ENCODE assay signal across 1 fruit fly cellular context in genomic region chr3R:4359625-4360024, dm6.
TF ChIP-seq lines count a peak whose summit lies in the region.

Gene CG1090 (plus strand): TSS chr3R:4359883.

TF ChIP-seq in whole organism, embryonic, 481 proteins besides CTCF, POLR2A, EP300 and RAD21 (continued from another document and continues in another):
- peak; percentile 37 for TF ChIP-seq CG6813 (GFP tag; optimal IDR thresholded peaks at IDR 0.05; lab: Kevin White, UChicago)
- no peak for TF ChIP-seq CG13624 (GFP tag; optimal IDR thresholded peaks at IDR 0.05; lab: Kevin White, UChicago)
- TF ChIP-seq lola (GFP tag; optimal IDR thresholded peaks at IDR 0.05; lab: Kevin White, UChicago) = no peak
- TF ChIP-seq chif (GFP tag; optimal IDR thresholded peaks at IDR 0.05; lab: Kevin White, UChicago) = no peak
- peak; percentile 55 for TF ChIP-seq BtbVII (GFP tag; optimal IDR thresholded peaks at IDR 0.05; lab: Kevin White, UChicago)
- no peak for TF ChIP-seq CG13424 (tag; optimal IDR thresholded peaks at IDR 0.05; lab: Kevin White, UChicago)
- no peak for TF ChIP-seq maf-S (GFP tag; optimal IDR thresholded peaks at IDR 0.05; lab: Kevin White, UChicago)
- TF ChIP-seq ken (GFP tag; IDR thresholded peaks at IDR 0.05; lab: Robert Waterston, UW) = no peak
- no peak for TF ChIP-seq Mrtf (GFP tag; IDR thresholded peaks at IDR 0.05; lab: Robert Waterston, UW)
- TF ChIP-seq CG9437 (GFP tag; optimal IDR thresholded peaks at IDR 0.05; lab: Kevin White, UChicago) = no peak
- peak; percentile 47 for TF ChIP-seq Hmr (GFP tag; optimal IDR thresholded peaks at IDR 0.05; lab: Kevin White, UChicago)
- no peak for TF ChIP-seq CG17361 (GFP tag; IDR thresholded peaks at IDR 0.05; lab: Robert Waterston, UW)
- no peak for TF ChIP-seq Lhr (GFP tag; optimal IDR thresholded peaks at IDR 0.05; lab: Kevin White, UChicago)
- no peak for TF ChIP-seq sens (GFP tag; lab: Kevin White, UChicago)
- TF ChIP-seq CG32532 (GFP tag; IDR thresholded peaks at IDR 0.05; lab: Robert Waterston, UW) = no peak
- peak; percentile 36 for TF ChIP-seq CG6854 (GFP tag; optimal IDR thresholded peaks at IDR 0.05; lab: Kevin White, UChicago)
- peak; percentile 30; the same call in 1 of the 2 replicates for TF ChIP-seq NFAT (GFP tag; IDR thresholded peaks at IDR 0.05; lab: Robert Waterston, UW)
- TF ChIP-seq Lpt (GFP tag; optimal IDR thresholded peaks at IDR 0.05; lab: Kevin White, UChicago) = no peak
- no peak for TF ChIP-seq CG6689 (GFP tag; IDR thresholded peaks at IDR 0.05; lab: Robert Waterston, UW)
- no peak for TF ChIP-seq Vsx1 (GFP tag; optimal IDR thresholded peaks at IDR 0.05; lab: Kevin White, UChicago)
- no peak for TF ChIP-seq CG10366 (GFP tag; IDR thresholded peaks at IDR 0.05; lab: Robert Waterston, UW)
- no peak for TF ChIP-seq CG2202 (tag; optimal IDR thresholded peaks at IDR 0.05; lab: Kevin White, UChicago)
- TF ChIP-seq fd64A (GFP tag; optimal IDR thresholded peaks at IDR 0.05; lab: Kevin White, UChicago) = no peak
- no peak for TF ChIP-seq Dad (GFP tag; optimal IDR thresholded peaks at IDR 0.05; lab: Kevin White, UChicago)
- TF ChIP-seq Ada2b (GFP tag; IDR thresholded peaks at IDR 0.05; lab: Robert Waterston, UW) = no peak
- no peak for TF ChIP-seq dpn (GFP tag; optimal IDR thresholded peaks at IDR 0.05; lab: Kevin White, UChicago)
- TF ChIP-seq Hr51 (GFP tag; optimal IDR thresholded peaks at IDR 0.05; lab: Kevin White, UChicago) = no peak
- TF ChIP-seq CG4730 (GFP tag; IDR thresholded peaks at IDR 0.05; lab: Robert Waterston, UW) = no peak
- no peak for TF ChIP-seq ranshi (GFP tag; IDR thresholded peaks at IDR 0.05; lab: Robert Waterston, UW)
- TF ChIP-seq pfk (GFP tag; optimal IDR thresholded peaks at IDR 0.05; lab: Kevin White, UChicago) = no peak
- 0 out of 3 replicates have a peak, but pooled peaks have one; percentile 36 for TF ChIP-seq CG2199 (GFP tag; IDR thresholded peaks at IDR 0.05; lab: Robert Waterston, UW)
- no peak for TF ChIP-seq CG2875 (GFP tag; optimal IDR thresholded peaks at IDR 0.05; lab: Kevin White, UChicago)
- no peak for TF ChIP-seq CG34422 (GFP tag; IDR thresholded peaks at IDR 0.05; lab: Robert Waterston, UW)
- TF ChIP-seq CG8388 (GFP tag; optimal IDR thresholded peaks at IDR 0.05; lab: Kevin White, UChicago) = no peak
- peak; percentile 46 for TF ChIP-seq CG2116 (GFP tag; optimal IDR thresholded peaks at IDR 0.05; lab: Kevin White, UChicago)
- TF ChIP-seq CG30020 (tag; optimal IDR thresholded peaks at IDR 0.05; lab: Kevin White, UChicago) = no peak
- peak; percentile 10 for TF ChIP-seq CG12659 (GFP tag; optimal IDR thresholded peaks at IDR 0.05; lab: Kevin White, UChicago)
- no peak for TF ChIP-seq Sry-δ (GFP tag; optimal IDR thresholded peaks at IDR 0.05; lab: Kevin White, UChicago)
- TF ChIP-seq gt (GFP tag; IDR thresholded peaks at IDR 0.05; lab: Robert Waterston, UW) = no peak
- no peak for TF ChIP-seq bowl (GFP tag; IDR thresholded peaks at IDR 0.05; lab: Robert Waterston, UW)
- TF ChIP-seq Stat92E (GFP tag; optimal IDR thresholded peaks at IDR 0.05; lab: Kevin White, UChicago) = no peak
- TF ChIP-seq caup (GFP tag; optimal IDR thresholded peaks at IDR 0.05; lab: Kevin White, UChicago; ENCODE audit: severe bottlenecking) = peak; percentile 29
- 0 out of 3 replicates have a peak, but pooled peaks have one; percentile 6 for TF ChIP-seq zfh1 (GFP tag; IDR thresholded peaks at IDR 0.05; lab: Robert Waterston, UW)
- TF ChIP-seq CG34224 (GFP tag; IDR thresholded peaks at IDR 0.05; lab: Robert Waterston, UW; ENCODE audit: partially characterized antibody) = no peak
- TF ChIP-seq CG4854 (GFP tag; optimal IDR thresholded peaks at IDR 0.05; lab: Kevin White, UChicago) = no peak
- no peak for TF ChIP-seq CG3407 (GFP tag; optimal IDR thresholded peaks at IDR 0.05; lab: Kevin White, UChicago)
- TF ChIP-seq salm (tag; optimal IDR thresholded peaks at IDR 0.05; lab: Kevin White, UChicago) = no peak
- TF ChIP-seq Dbx (GFP tag; IDR thresholded peaks at IDR 0.05; lab: Robert Waterston, UW) = no peak
- TF ChIP-seq tgo (GFP tag; IDR thresholded peaks at IDR 0.05; lab: Robert Waterston, UW) = no peak
- TF ChIP-seq CG17328 (GFP tag; IDR thresholded peaks at IDR 0.05; lab: Robert Waterston, UW) = peak; percentile 23; the same call in 1 of the 2 replicates
- no peak for TF ChIP-seq CG2889 (GFP tag; IDR thresholded peaks at IDR 0.05; lab: Robert Waterston, UW)
- TF ChIP-seq her (GFP tag; optimal IDR thresholded peaks at IDR 0.05; lab: Kevin White, UChicago) = no peak
- TF ChIP-seq sna (GFP tag; IDR thresholded peaks at IDR 0.05; lab: Robert Waterston, UW; ENCODE audit: partially characterized antibody) = no peak
- TF ChIP-seq pan (optimal IDR thresholded peaks at IDR 0.05; lab: Kevin White, UChicago) = no peak
- TF ChIP-seq pan (GFP tag; optimal IDR thresholded peaks at IDR 0.05 in 1 of 2, IDR thresholded peaks at IDR 0.05 in 1 of 2) = no peak
- no peak for TF ChIP-seq tio (GFP tag; optimal IDR thresholded peaks at IDR 0.05; lab: Kevin White, UChicago)
- peak; percentile 68 for TF ChIP-seq Ets97D (GFP tag; optimal IDR thresholded peaks at IDR 0.05; lab: Kevin White, UChicago)
- no peak for TF ChIP-seq aop (GFP tag; IDR thresholded peaks at IDR 0.05; lab: Robert Waterston, UW)
- TF ChIP-seq da (GFP tag; optimal IDR thresholded peaks at IDR 0.05; lab: Kevin White, UChicago) = no peak
- no peak for TF ChIP-seq knrl (GFP tag; IDR thresholded peaks at IDR 0.05; lab: Robert Waterston, UW; ENCODE audit: partially characterized antibody)
- no peak for TF ChIP-seq sqz (GFP tag; optimal IDR thresholded peaks at IDR 0.05; lab: Kevin White, UChicago)
- no peak for TF ChIP-seq CG4707 (GFP tag; optimal IDR thresholded peaks at IDR 0.05; lab: Kevin White, UChicago)
- TF ChIP-seq Kr (GFP tag; optimal IDR thresholded peaks at IDR 0.05; lab: Kevin White, UChicago) = no peak
- 0 out of 2 replicates have a peak, but pooled peaks have one; percentile 13 for TF ChIP-seq lmd (GFP tag; IDR thresholded peaks at IDR 0.05; lab: Robert Waterston, UW)
- TF ChIP-seq Dll (GFP tag; IDR thresholded peaks at IDR 0.05; lab: Robert Waterston, UW; ENCODE audit: partially characterized antibody) = no peak
- TF ChIP-seq Rx (GFP tag; IDR thresholded peaks at IDR 0.05; lab: Robert Waterston, UW) = no peak
- no peak for TF ChIP-seq Max (GFP tag; optimal IDR thresholded peaks at IDR 0.05; lab: Kevin White, UChicago)
- no peak for TF ChIP-seq z (GFP tag; IDR thresholded peaks at IDR 0.05; lab: Robert Waterston, UW)
- no peak for TF ChIP-seq CG12942 (GFP tag; optimal IDR thresholded peaks at IDR 0.05; lab: Kevin White, UChicago)
- TF ChIP-seq MTF-1 (GFP tag; optimal IDR thresholded peaks at IDR 0.05; lab: Kevin White, UChicago; ENCODE audit: borderline replicate concordance) = no peak
- no peak for TF ChIP-seq CG6654 (GFP tag; optimal IDR thresholded peaks at IDR 0.05; lab: Kevin White, UChicago)
- peak; percentile 38 for TF ChIP-seq scrt (GFP tag; optimal IDR thresholded peaks at IDR 0.05; lab: Kevin White, UChicago)
- TF ChIP-seq CG1832 (GFP tag; optimal IDR thresholded peaks at IDR 0.05; lab: Kevin White, UChicago) = no peak
- TF ChIP-seq CG11093 (GFP tag; IDR thresholded peaks at IDR 0.05; lab: Robert Waterston, UW) = no peak
- peak; percentile 37 for TF ChIP-seq Nf-YC (tag; optimal IDR thresholded peaks at IDR 0.05; lab: Kevin White, UChicago)
- no peak for TF ChIP-seq esg (GFP tag; conservative IDR thresholded peaks at IDR 0.05; lab: Robert Waterston, UW)
- TF ChIP-seq CG10431 (GFP tag; optimal IDR thresholded peaks at IDR 0.05; lab: Kevin White, UChicago) = no peak
- TF ChIP-seq h (optimal IDR thresholded peaks at IDR 0.05; lab: Kevin White, UChicago) = no peak
- no peak for TF ChIP-seq croc (GFP tag; conservative IDR thresholded peaks at IDR 0.05; lab: Robert Waterston, UW)
- peak; percentile 24 for TF ChIP-seq CG5180 (GFP tag; optimal IDR thresholded peaks at IDR 0.05; lab: Kevin White, UChicago)
- no peak for TF ChIP-seq CG14050 (GFP tag; IDR thresholded peaks at IDR 0.05; lab: Robert Waterston, UW)
- TF ChIP-seq emc (GFP tag; optimal IDR thresholded peaks at IDR 0.05; lab: Kevin White, UChicago) = no peak
- peak; percentile 73 for TF ChIP-seq CG34376 (GFP tag; optimal IDR thresholded peaks at IDR 0.05; lab: Kevin White, UChicago)
- no peak for TF ChIP-seq CG11085 (GFP tag; IDR thresholded peaks at IDR 0.05; lab: Robert Waterston, UW)
- TF ChIP-seq crp (GFP tag; optimal IDR thresholded peaks at IDR 0.05; lab: Kevin White, UChicago) = no peak
- TF ChIP-seq lbe (GFP tag; optimal IDR thresholded peaks at IDR 0.05; lab: Kevin White, UChicago) = no peak
- TF ChIP-seq lab (GFP tag; optimal IDR thresholded peaks at IDR 0.05; lab: Kevin White, UChicago) = peak; percentile 77
- TF ChIP-seq YL-1 (GFP tag; optimal IDR thresholded peaks at IDR 0.05; lab: Kevin White, UChicago) = no peak
- TF ChIP-seq Sin3A (optimal IDR thresholded peaks at IDR 0.05; lab: Kevin White, UChicago) = no peak
- no peak for TF ChIP-seq slp2 (GFP tag; optimal IDR thresholded peaks at IDR 0.05; lab: Kevin White, UChicago)
- TF ChIP-seq Dref (GFP tag; IDR thresholded peaks at IDR 0.05; lab: Robert Waterston, UW) = no peak
- no peak for TF ChIP-seq pb (GFP tag; optimal IDR thresholded peaks at IDR 0.05; lab: Kevin White, UChicago)
- TF ChIP-seq GATAe (GFP tag; conservative IDR thresholded peaks at IDR 0.05; lab: Robert Waterston, UW) = no peak
- no peak for TF ChIP-seq ap (GFP tag; IDR thresholded peaks at IDR 0.05; lab: Robert Waterston, UW)
- TF ChIP-seq crc (GFP tag; optimal IDR thresholded peaks at IDR 0.05; lab: Kevin White, UChicago) = no peak
- TF ChIP-seq eyg (GFP tag; optimal IDR thresholded peaks at IDR 0.05; lab: Kevin White, UChicago) = no peak
- no peak for TF ChIP-seq fu2 (GFP tag; optimal IDR thresholded peaks at IDR 0.05; lab: Kevin White, UChicago)
- TF ChIP-seq mam (GFP tag; optimal IDR thresholded peaks at IDR 0.05; lab: Kevin White, UChicago) = no peak
- no peak for TF ChIP-seq klu (GFP tag; IDR thresholded peaks at IDR 0.05; lab: Robert Waterston, UW)
- TF ChIP-seq CG2120 (GFP tag; optimal IDR thresholded peaks at IDR 0.05; lab: Kevin White, UChicago) = no peak
- no peak for TF ChIP-seq CG10267 (tag; optimal IDR thresholded peaks at IDR 0.05; lab: Kevin White, UChicago)
- TF ChIP-seq Deaf1 (tag; optimal IDR thresholded peaks at IDR 0.05; lab: Kevin White, UChicago) = peak; percentile 95
- TF ChIP-seq CG7372 (GFP tag; IDR thresholded peaks at IDR 0.05; lab: Robert Waterston, UW) = no peak
- TF ChIP-seq MESR4 (GFP tag; optimal IDR thresholded peaks at IDR 0.05; lab: Kevin White, UChicago) = no peak
- TF ChIP-seq Jarid2 (GFP tag; optimal IDR thresholded peaks at IDR 0.05; lab: Kevin White, UChicago) = peak; percentile 8
- TF ChIP-seq fru (optimal IDR thresholded peaks at IDR 0.05; lab: Kevin White, UChicago) = no peak
- no peak for TF ChIP-seq CG1233 (GFP tag; optimal IDR thresholded peaks at IDR 0.05; lab: Kevin White, UChicago)
- TF ChIP-seq psq (GFP tag; optimal IDR thresholded peaks at IDR 0.05; lab: Kevin White, UChicago) = no peak
- peak; percentile 6 for TF ChIP-seq Nf-YB (GFP tag; optimal IDR thresholded peaks at IDR 0.05; lab: Kevin White, UChicago)
- no peak for TF ChIP-seq dan (GFP tag; IDR thresholded peaks at IDR 0.05; lab: Robert Waterston, UW)
- no peak for TF ChIP-seq mld (GFP tag; IDR thresholded peaks at IDR 0.05; lab: Robert Waterston, UW; ENCODE audit: partially characterized antibody)
- TF ChIP-seq trem (tag; optimal IDR thresholded peaks at IDR 0.05; lab: Kevin White, UChicago) = no peak
- TF ChIP-seq CG8290 (GFP tag; optimal IDR thresholded peaks at IDR 0.05; lab: Kevin White, UChicago) = no peak
- TF ChIP-seq CG8290 (tag; optimal IDR thresholded peaks at IDR 0.05; lab: Kevin White, UChicago) = peak in 1 of 2 experiments; percentile 56
- TF ChIP-seq slou (GFP tag; optimal IDR thresholded peaks at IDR 0.05; lab: Kevin White, UChicago) = no peak
- no peak for TF ChIP-seq Spps (tag; optimal IDR thresholded peaks at IDR 0.05; lab: Kevin White, UChicago)
- no peak for TF ChIP-seq CG10654 (GFP tag; optimal IDR thresholded peaks at IDR 0.05; lab: Kevin White, UChicago)
- TF ChIP-seq CG30431 (GFP tag; optimal IDR thresholded peaks at IDR 0.05; lab: Kevin White, UChicago) = no peak
- TF ChIP-seq CG4282 (GFP tag; optimal IDR thresholded peaks at IDR 0.05; lab: Kevin White, UChicago) = no peak
- TF ChIP-seq kni (GFP tag; optimal IDR thresholded peaks at IDR 0.05; lab: Kevin White, UChicago) = no peak
- no peak for TF ChIP-seq CG10959 (GFP tag; IDR thresholded peaks at IDR 0.05; lab: Robert Waterston, UW)
- TF ChIP-seq sim (GFP tag; IDR thresholded peaks at IDR 0.05; lab: Robert Waterston, UW) = no peak
- TF ChIP-seq CG11723 (GFP tag; optimal IDR thresholded peaks at IDR 0.05; lab: Kevin White, UChicago) = no peak
- no peak for TF ChIP-seq bsh (GFP tag; optimal IDR thresholded peaks at IDR 0.05; lab: Kevin White, UChicago)
- TF ChIP-seq CG11504 (tag; optimal IDR thresholded peaks at IDR 0.05; lab: Kevin White, UChicago) = no peak
- TF ChIP-seq CkIIα-i1 (GFP tag; IDR thresholded peaks at IDR 0.05; lab: Robert Waterston, UW) = no peak
- no peak for TF ChIP-seq CG18764 (GFP tag; optimal IDR thresholded peaks at IDR 0.05; lab: Kevin White, UChicago)
- TF ChIP-seq Trl (optimal IDR thresholded peaks at IDR 0.05; lab: Kevin White, UChicago) = no peak
- no peak for TF ChIP-seq Trl (GFP tag; optimal IDR thresholded peaks at IDR 0.05; lab: Kevin White, UChicago)
- no peak for TF ChIP-seq jumu (GFP tag; optimal IDR thresholded peaks at IDR 0.05; lab: Kevin White, UChicago)
- TF ChIP-seq CG16815 (GFP tag; optimal IDR thresholded peaks at IDR 0.05; lab: Kevin White, UChicago) = no peak
- no peak for TF ChIP-seq cwo (GFP tag; optimal IDR thresholded peaks at IDR 0.05; lab: Kevin White, UChicago)
- TF ChIP-seq CG8765 (GFP tag; IDR thresholded peaks at IDR 0.05; lab: Robert Waterston, UW) = no peak
- TF ChIP-seq CG9797 (GFP tag; optimal IDR thresholded peaks at IDR 0.05; lab: Kevin White, UChicago) = no peak
- no peak for TF ChIP-seq Fer1 (GFP tag; optimal IDR thresholded peaks at IDR 0.05; lab: Kevin White, UChicago)
- TF ChIP-seq CG17359 (tag; optimal IDR thresholded peaks at IDR 0.05; lab: Kevin White, UChicago) = no peak
- no peak for TF ChIP-seq grau (tag; optimal IDR thresholded peaks at IDR 0.05; lab: Kevin White, UChicago)
- TF ChIP-seq CG7963 (GFP tag; IDR thresholded peaks at IDR 0.05; lab: Robert Waterston, UW; ENCODE audit: partially characterized antibody) = no peak
